Worm (Caenorhabditis elegans) whole organism, L4 larva: ENCODE results near the gene nex-4.

Experiments used
- F26F4.8 ChIP-seq: fragments of 200-800 bp; sonication (Bioruptor generic); conservative IDR thresholded peaks from 2 replicates; pipeline ENCODE4 v1.3.6; 2022; ENCODE audit warnings: missing genetic modification characterization, missing compliant biosample characterization
- ama-1 ChIP-seq: fragments of 150-350 bp; optimal IDR thresholded peaks from 2 replicates; lab custom pipeline; 2014; ENCODE audit warnings: inconsistent platforms, mixed read lengths
- attf-4 ChIP-seq: sonication (generic microtip); optimal IDR thresholded peaks from 3 replicates; lab custom pipeline; 2017; ENCODE audit warnings: missing biosample characterization, missing genetic modification characterization
- jun-1 ChIP-seq: fragments of 150-350 bp; optimal IDR thresholded peaks from 2 replicates; lab custom pipeline; 2014; ENCODE audit warnings: missing biosample characterization, missing genetic modification reagents, missing genetic modification characterization
- nhr-28 ChIP-seq: fragments of 150-350 bp; optimal IDR thresholded peaks from 2 replicates; lab custom pipeline; 2014; ENCODE audit warnings: missing biosample characterization, missing genetic modification characterization
- sdz-12 ChIP-seq: fragments of 200-800 bp; sonication (Bioruptor generic); optimal IDR thresholded peaks from 2 replicates; lab custom pipeline; 2018; ENCODE audit warnings: mild to moderate bottlenecking, missing genetic modification characterization, missing compliant biosample characterization
- snpc-4 ChIP-seq: fragments of 150-350 bp; optimal IDR thresholded peaks from 2 replicates; lab custom pipeline; 2014; ENCODE audit warnings: missing biosample characterization, missing genetic modification characterization
- unc-62 ChIP-seq, 3 experiments: fragments of 150-350 bp in 1 of 3; sonication (generic microtip); optimal IDR thresholded peaks in 2 of 3; peaks in 1 of 3; 1 replicate in 1 of 3; 2 replicates in 2 of 3; lab custom pipeline; 2014 to 2017; ENCODE audit warnings: missing biosample characterization in 3 of 3, missing genetic modification characterization in 3 of 3, missing genetic modification reagents in 3 of 3, missing genotype in 1 of 3
- ztf-7 ChIP-seq: fragments of 150-350 bp; optimal IDR thresholded peaks from 2 replicates; lab custom pipeline; 2014; ENCODE audit warnings: missing biosample characterization, missing genetic modification characterization

DNA sequence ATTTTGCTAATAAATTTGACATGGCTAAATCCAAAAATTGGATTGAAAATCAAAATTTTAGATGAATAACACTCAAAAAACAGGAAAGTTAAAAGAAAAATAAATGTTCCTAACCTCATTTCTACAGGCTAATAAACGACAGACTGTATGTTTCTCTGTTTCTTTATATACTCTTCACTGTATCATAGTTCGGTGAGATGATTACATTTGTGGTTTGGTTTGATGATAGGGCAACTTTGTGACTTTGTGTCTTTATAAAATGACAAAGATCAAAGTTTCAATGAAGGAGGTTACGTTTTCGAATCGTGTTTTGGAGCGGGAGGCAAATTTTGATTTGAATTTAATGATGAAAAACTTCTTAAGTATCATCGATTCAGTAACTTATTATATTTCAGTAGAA, 38.2 kb downstream of the nex-4 start, which contains the start of gene ugt-12:
- TF ChIP-seq ztf-7 (tag; lab: Kevin White, UChicago) (peak; percentile 57), snpc-4 (tag; lab: Kevin White, UChicago) (no peak), jun-1 (tag; lab: Kevin White, UChicago) (no peak), attf-4 (tag; lab: Kevin White, UChicago) (no peak), F26F4.8 (GFP tag; lab: Robert Waterston, UW) (no peak), unc-62 (GFP tag; optimal IDR thresholded peaks at IDR 0.05 in 1 of 2; lab: Kevin White, UChicago) (no peak), unc-62 (tag; optimal IDR thresholded peaks at IDR 0.05; lab: Kevin White, UChicago) (no peak), nhr-28 (tag; lab: Kevin White, UChicago) (peak; percentile 93), ama-1 (lab: Kevin White, UChicago) (no peak), sdz-12 (GFP tag; lab: Kevin White, UChicago) (no peak)
